Fruit fly (Drosophila melanogaster) whole organism, wandering third instar larva: Measurements from ENCODE around the gene Osi9.

Experiments used
- Abd-B ChIP-seq: fragments of >200 bp; optimal IDR thresholded peaks from 2 replicates; lab custom pipeline; 2017; ENCODE audit warnings: missing biosample characterization, missing genetic modification characterization
- CG32264 ChIP-seq: fragments of 200-800 bp; sonication (Bioruptor generic); optimal IDR thresholded peaks from 2 replicates; lab custom pipeline; 2016; ENCODE audit warnings: missing biosample characterization, missing genetic modification characterization
- CrebA ChIP-seq: fragments of 200-800 bp; sonication (Bioruptor generic); optimal IDR thresholded peaks from 2 replicates; lab custom pipeline; 2016; ENCODE audit warnings: missing biosample characterization, mild to moderate bottlenecking, missing genetic modification characterization, borderline replicate concordance
- Dif ChIP-seq: fragments of 200-275, 200-300 bp; sonication (Bioruptor generic); optimal IDR thresholded peaks from 2 replicates; lab custom pipeline; 2018; ENCODE audit warnings: missing biosample characterization, missing genetic modification characterization; ENCODE audit not compliant: partially characterized antibody
- GATAd ChIP-seq: sonication (Bioruptor generic); optimal IDR thresholded peaks from 2 replicates; lab custom pipeline; 2016; ENCODE audit warnings: missing biosample characterization, missing genetic modification characterization
- HLH106 ChIP-seq: fragments of 200-800 bp; optimal IDR thresholded peaks from 3 replicates; lab custom pipeline; 2019; ENCODE audit warnings: missing biosample characterization, mild to moderate bottlenecking, missing genetic modification characterization, moderate library complexity
- Hr78 ChIP-seq: fragments of >200 bp; optimal IDR thresholded peaks from 2 replicates; lab custom pipeline; 2017; ENCODE audit warnings: missing biosample characterization, missing genetic modification characterization
- Hr83 ChIP-seq: fragments of 200-300 bp; sonication (Bioruptor generic); optimal IDR thresholded peaks from 2 replicates; lab custom pipeline; 2016; ENCODE audit warnings: missing biosample characterization, mild to moderate bottlenecking, missing genetic modification characterization, moderate library complexity; ENCODE audit not compliant: poor library complexity, severe bottlenecking
- Mio ChIP-seq: sonication (Bioruptor generic); optimal IDR thresholded peaks from 2 replicates; lab custom pipeline; 2016; ENCODE audit warnings: missing biosample characterization, missing genetic modification characterization
- Myc ChIP-seq: fragments of >200 bp; optimal IDR thresholded peaks from 2 replicates; lab custom pipeline; 2017
- N ChIP-seq: fragments of >200 bp; optimal IDR thresholded peaks from 2 replicates; lab custom pipeline; 2018; ENCODE audit warnings: missing biosample characterization, missing external identifiers, missing genetic modification characterization
- Rel ChIP-seq, 2 experiments: fragments of 200-800 bp; sonication (Bioruptor generic) in 1 of 2; optimal IDR thresholded peaks; 2 replicates in 1 of 2; 3 replicates in 1 of 2; lab custom pipeline; 2016 to 2019; ENCODE audit warnings: mild to moderate bottlenecking in 2 of 2, missing biosample characterization in 2 of 2, missing genetic modification characterization in 2 of 2, moderate library complexity in 1 of 2
- Sp1 ChIP-seq: fragments of 200-800 bp; sonication (Bioruptor generic); optimal IDR thresholded peaks from 3 replicates; lab custom pipeline; 2019; ENCODE audit warnings: missing biosample characterization, mild to moderate bottlenecking, missing genetic modification characterization, moderate library complexity
- Vsx2 ChIP-seq: fragments of 200-300, 225-300 bp; sonication (Bioruptor generic); optimal IDR thresholded peaks from 2 replicates; lab custom pipeline; 2018; ENCODE audit warnings: missing biosample characterization, missing genetic modification characterization; ENCODE audit not compliant: partially characterized antibody
- brk ChIP-seq: fragments of 200-800 bp; sonication (Bioruptor generic); optimal IDR thresholded peaks from 2 replicates; lab custom pipeline; 2016; ENCODE audit warnings: missing biosample characterization, mild to moderate bottlenecking, missing genetic modification characterization
- dl ChIP-seq, 2 experiments: fragments of 175-275, 200-275 bp in 1 of 2; fragments of 200-275 bp in 1 of 2; sonication (Bioruptor generic); optimal IDR thresholded peaks; lab custom pipeline; 2018; ENCODE audit warnings: mild to moderate bottlenecking in 2 of 2, missing biosample characterization in 2 of 2, missing genetic modification characterization in 2 of 2, moderate library complexity in 2 of 2; ENCODE audit not compliant: partially characterized antibody in 2 of 2, insufficient read depth in 1 of 2
- dmrt93B ChIP-seq: fragments of 200-800 bp; sonication (Bioruptor generic); optimal IDR thresholded peaks from 2 replicates; lab custom pipeline; 2018; ENCODE audit warnings: missing biosample characterization, mild to moderate bottlenecking, missing genetic modification characterization
- dsf ChIP-seq: sonication (Bioruptor generic); optimal IDR thresholded peaks from 2 replicates; lab custom pipeline; 2016; ENCODE audit warnings: missing biosample characterization, missing genetic modification characterization, borderline replicate concordance
- ey ChIP-seq: fragments of 200-800 bp; sonication (Bioruptor generic); optimal IDR thresholded peaks from 2 replicates; lab custom pipeline; 2016; ENCODE audit warnings: missing biosample characterization, missing genetic modification characterization
- foxo ChIP-seq, 2 experiments: fragments of 200-800 bp; sonication (Bioruptor generic); optimal IDR thresholded peaks; 2 replicates in 1 of 2; 3 replicates in 1 of 2; lab custom pipeline; 2016 to 2017; ENCODE audit warnings: missing biosample characterization in 2 of 2, missing genetic modification characterization in 2 of 2
- h ChIP-seq: fragments of 200-800 bp; sonication (Bioruptor generic); optimal IDR thresholded peaks from 3 replicates; lab custom pipeline; 2016; ENCODE audit warnings: missing biosample characterization, mild to moderate bottlenecking, missing genetic modification characterization
- jim ChIP-seq: fragments of 175-275, 200-325 bp; sonication (Bioruptor generic); optimal IDR thresholded peaks from 2 replicates; lab custom pipeline; 2016; ENCODE audit warnings: missing biosample characterization, mild to moderate bottlenecking, missing genetic modification characterization
- lola ChIP-seq: fragments of >200 bp; optimal IDR thresholded peaks from 2 replicates; lab custom pipeline; 2017; ENCODE audit warnings: missing biosample characterization, missing genetic modification characterization
- pan ChIP-seq: fragments of >200 bp; optimal IDR thresholded peaks from 2 replicates; lab custom pipeline; 2017
- rgr ChIP-seq: fragments of 200-800 bp; sonication (Bioruptor generic); optimal IDR thresholded peaks from 3 replicates; lab custom pipeline; 2016; ENCODE audit warnings: missing biosample characterization, mild to moderate bottlenecking, missing genetic modification characterization
- sage ChIP-seq: fragments of 200-800 bp; sonication (Bioruptor generic); optimal IDR thresholded peaks from 2 replicates; lab custom pipeline; 2016; ENCODE audit warnings: missing biosample characterization, mild to moderate bottlenecking, missing genetic modification characterization
- sv ChIP-seq: fragments of 200-800 bp; sonication (Bioruptor generic); optimal IDR thresholded peaks from 3 replicates; lab custom pipeline; 2016; ENCODE audit warnings: missing biosample characterization, missing genetic modification characterization
- woc ChIP-seq: sonication (Bioruptor generic); optimal IDR thresholded peaks from 2 replicates; lab custom pipeline; 2016; ENCODE audit warnings: missing biosample characterization, mild to moderate bottlenecking, missing genetic modification characterization

Osi9 gene

DNA sequence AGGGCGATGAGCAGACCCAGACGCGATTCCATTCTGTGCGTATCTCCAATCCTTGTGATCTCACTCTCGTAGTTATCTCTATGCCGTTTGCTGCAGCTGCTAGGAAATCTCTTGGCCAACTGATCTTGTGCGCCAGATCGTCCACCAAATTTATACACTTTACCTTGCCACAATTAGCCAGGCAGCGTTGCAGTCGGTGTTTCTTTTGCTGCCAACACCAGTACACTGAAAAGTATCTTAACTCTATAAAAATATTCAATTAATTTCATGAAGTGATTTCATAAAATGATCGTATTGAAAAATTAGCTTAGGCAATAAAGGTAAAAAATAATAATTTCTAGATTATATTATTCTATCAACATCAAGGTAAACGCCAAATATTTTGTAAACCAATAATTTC is 8.6 kb downstream of the Osi9 start, which contains the start of gene Osi11:
Gene Osi11, minus strand, starts transcription at position 101 of the 400 bp plus-strand sequence.
- TF ChIP-seq dsf (no peak), Myc (lab: Kevin White, UChicago) (no peak), Mio (GFP tag; lab: Kevin White, UChicago) (no peak), h (no peak), Rel (GFP tag; optimal IDR thresholded peaks at IDR 0.05; lab: Kevin White, UChicago) (no peak), Rel (tag; optimal IDR thresholded peaks at IDR 0.05; lab: Kevin White, UChicago) (no peak), Dif (GFP tag; lab: Kevin White, UChicago) (no peak), sage (GFP tag; lab: Kevin White, UChicago) (no peak), dl (GFP tag; optimal IDR thresholded peaks at IDR 0.05; lab: Kevin White, UChicago; ENCODE audit: insufficient read depth in 1 of 2, partially characterized antibody in 2 of 2) (no peak), Vsx2 (GFP tag; lab: Kevin White, UChicago) (no peak), Hr78 (no peak), CrebA (GFP tag; lab: Kevin White, UChicago) (no peak), ey (GFP tag; lab: Kevin White, UChicago) (no peak), CG32264 (no peak)

DNA sequence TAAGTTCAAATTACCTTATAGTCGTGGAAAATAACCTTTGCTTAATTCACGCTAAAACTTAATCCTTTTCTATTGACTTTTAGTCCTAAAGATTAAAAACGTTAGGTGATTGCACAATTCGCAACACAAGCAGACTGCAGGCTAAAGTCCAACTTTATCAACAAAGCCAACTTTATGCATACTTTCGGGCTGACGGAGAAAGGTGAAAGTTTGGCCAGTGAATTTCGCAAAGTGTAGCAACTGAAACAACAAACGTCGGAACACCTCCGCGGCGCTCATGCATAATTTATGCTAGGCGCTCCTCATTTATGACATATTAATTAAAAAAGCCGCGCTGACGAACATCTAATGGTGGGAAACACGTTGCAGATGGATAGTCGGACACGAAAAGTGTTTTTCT is 10.0 kb downstream of the Osi9 start:
- TF ChIP-seq sage (GFP tag; lab: Kevin White, UChicago) (no peak), GATAd (GFP tag; lab: Kevin White, UChicago) (no peak), Abd-B (GFP tag; lab: Kevin White, UChicago) (no peak), foxo (GFP tag; optimal IDR thresholded peaks at IDR 0.05; lab: Kevin White, UChicago) (no peak), CrebA (GFP tag; lab: Kevin White, UChicago) (no peak)
- TF ChIP-seq, all 38 proteins: peak for 0

DNA sequence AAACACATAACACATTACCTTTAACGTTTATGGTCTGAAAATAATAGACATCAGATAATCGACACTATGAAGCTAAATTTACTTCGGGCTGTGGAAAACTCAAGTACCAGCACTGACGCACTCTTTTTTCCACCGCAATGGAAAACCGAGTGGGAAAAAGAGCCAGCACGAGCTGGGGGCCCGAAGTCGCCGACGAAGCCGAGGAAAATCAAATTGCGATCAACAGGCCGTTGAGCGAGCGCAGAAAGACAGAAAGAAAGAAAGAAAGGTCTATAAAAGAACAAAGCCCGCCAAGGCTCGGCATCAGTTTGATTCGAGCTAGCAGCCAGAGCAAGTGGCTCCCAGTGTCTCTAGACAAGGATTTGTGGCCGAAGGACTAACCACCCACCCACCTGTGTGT is 18.2 kb downstream of the Osi9 start, which contains the start of gene Osi12:
Gene Osi12, plus strand, starts transcription at position 301 of the 400 bp plus-strand sequence.
- TF ChIP-seq Dif (GFP tag; lab: Kevin White, UChicago) (no peak), dsf (no peak), Hr83 (GFP tag; lab: Kevin White, UChicago) (no peak), Vsx2 (GFP tag; lab: Kevin White, UChicago) (no peak), Sp1 (GFP tag; lab: Kevin White, UChicago) (no peak), rgr (no peak), sv (GFP tag; lab: Kevin White, UChicago) (no peak), CrebA (GFP tag; lab: Kevin White, UChicago) (no peak), pan (no peak), brk (GFP tag; lab: Kevin White, UChicago) (no peak), N (GFP tag; lab: Kevin White, UChicago) (no peak), GATAd (GFP tag; lab: Kevin White, UChicago) (no peak), Mio (GFP tag; lab: Kevin White, UChicago) (no peak), Abd-B (GFP tag; lab: Kevin White, UChicago) (no peak), h (no peak), HLH106 (no peak), lola (no peak), jim (no peak), dmrt93B (GFP tag; lab: Kevin White, UChicago) (no peak)

DNA sequence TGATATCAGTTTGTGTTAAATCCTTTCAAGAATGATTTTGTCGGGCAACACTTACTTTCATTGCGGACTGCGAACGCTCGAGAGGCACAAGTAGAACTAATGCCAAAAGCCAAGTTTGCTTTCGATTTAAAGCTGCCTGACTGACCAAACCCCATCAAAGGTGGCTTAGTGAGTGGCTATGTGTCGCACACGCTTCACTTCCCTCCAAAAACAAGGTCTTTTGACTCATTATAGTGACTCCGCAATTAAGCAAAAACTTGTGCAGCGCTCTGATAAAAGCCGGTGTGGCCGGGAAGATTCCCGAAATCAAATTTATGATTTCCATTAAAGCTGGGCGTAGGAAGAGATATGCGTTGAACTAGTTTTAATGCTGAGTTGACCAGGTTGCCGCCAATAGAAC is 25.1 kb downstream of the Osi9 start, which contains the start of gene CG15597:
Gene CG15597, minus strand, starts transcription at position 101 of the 400 bp plus-strand sequence.
- no peak for TF ChIP-seq Rel (GFP tag; optimal IDR thresholded peaks at IDR 0.05; lab: Kevin White, UChicago)
- no peak for TF ChIP-seq Rel (tag; optimal IDR thresholded peaks at IDR 0.05; lab: Kevin White, UChicago)
- no peak for TF ChIP-seq Vsx2 (GFP tag; lab: Kevin White, UChicago)
- TF ChIP-seq jim = no peak
- no peak for TF ChIP-seq h
- no peak for TF ChIP-seq sv (GFP tag; lab: Kevin White, UChicago)
- TF ChIP-seq Abd-B (GFP tag; lab: Kevin White, UChicago) = no peak
- TF ChIP-seq pan = no peak
- no peak for TF ChIP-seq Mio (GFP tag; lab: Kevin White, UChicago)
- TF ChIP-seq ey (GFP tag; lab: Kevin White, UChicago) = no peak
- TF ChIP-seq woc (GFP tag; lab: Kevin White, UChicago) = no peak
- TF ChIP-seq Sp1 (GFP tag; lab: Kevin White, UChicago) = no peak

DNA sequence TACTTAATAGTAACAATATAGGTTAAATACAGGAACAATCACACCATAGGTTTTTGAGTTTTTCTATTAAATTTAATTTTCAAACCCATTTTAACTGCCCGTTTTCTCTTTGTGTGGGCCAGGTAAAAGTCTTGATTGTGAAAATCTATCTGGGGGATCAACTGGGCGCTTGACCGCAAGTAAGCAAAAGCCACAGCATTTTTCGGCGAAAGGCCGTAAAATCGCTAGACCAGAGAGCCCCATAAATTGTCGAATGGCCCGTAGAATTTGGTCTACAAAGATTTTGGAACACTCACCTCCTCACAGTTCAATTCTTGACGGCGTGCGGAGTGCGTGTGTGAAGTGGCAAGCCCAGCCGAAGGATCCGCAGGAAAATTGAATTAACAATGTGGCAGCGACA is 27.4 kb downstream of the Osi9 start, which contains the start of gene CG15594:
Gene CG15594, plus strand, starts transcription at position 301 of the 400 bp plus-strand sequence.
- TF ChIP-seq brk (GFP tag; lab: Kevin White, UChicago) (no peak), dl (GFP tag; optimal IDR thresholded peaks at IDR 0.05; lab: Kevin White, UChicago; ENCODE audit: insufficient read depth in 1 of 2, partially characterized antibody in 2 of 2) (no peak)
- TF ChIP-seq, all 38 proteins: peak for 0
